Fruit fly (Drosophila melanogaster): Measurements from ENCODE around the gene Nubp1.

DNA sequence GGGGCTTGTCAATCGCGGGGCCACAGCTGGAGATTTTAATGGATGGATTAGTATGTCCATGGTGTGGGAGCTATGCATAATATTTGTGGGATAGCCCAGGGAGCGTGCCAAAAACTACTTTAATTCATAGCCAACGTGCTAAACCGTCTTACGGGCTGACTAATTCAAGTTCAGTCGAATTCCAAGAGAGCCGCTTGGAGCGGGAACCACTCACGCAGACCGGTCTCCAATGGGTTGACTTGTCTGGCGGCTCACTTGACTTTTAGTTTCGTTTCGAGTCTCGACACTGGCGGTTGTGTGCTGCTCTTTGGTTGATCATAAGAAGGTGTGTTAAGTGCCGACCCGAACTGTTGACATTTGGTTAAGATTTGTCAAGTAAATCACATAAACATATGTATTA, 21.7 kb downstream of the Nubp1 start, which contains the start of gene yellow-b:
- no peak for TF ChIP-seq CG8478 (optimal IDR thresholded peaks at IDR 0.05)
- TF ChIP-seq CTCF (optimal IDR thresholded peaks at IDR 0.05): no peak
